Worm (Caenorhabditis elegans) whole organism, L4/young adult: ENCODE results near the gene col-84.

Experiments used
- dao-5 ChIP-seq: sonication (generic microtip); optimal IDR thresholded peaks from 2 replicates; lab custom pipeline; 2016; ENCODE audit warnings: missing genotype, missing genetic modification characterization, moderate library complexity, missing compliant biosample characterization
- him-1 ChIP-seq: sonication (generic microtip); optimal IDR thresholded peaks from 2 replicates; lab custom pipeline; 2016; ENCODE audit warnings: missing genotype, missing genetic modification reagents, missing genetic modification characterization, missing compliant biosample characterization

- no peak for TF ChIP-seq him-1 (tag; lab: Kevin White, UChicago)
- TF ChIP-seq dao-5 (tag; lab: Kevin White, UChicago): no peak
Observed at ce11 chrII:11916555-11916941, 48.2 kb downstream of the col-84 start.
